Worm (Caenorhabditis elegans) whole organism, L1 larva: Measurements from ENCODE around the gene Y62H9A.12.

Experiments used
- C04F5.9 ChIP-seq: sonication (generic microtip); optimal IDR thresholded peaks from 2 replicates; lab custom pipeline; 2016; ENCODE audit warnings: missing genetic modification characterization, missing compliant biosample characterization
- ama-1 ChIP-seq: fragments of 150-350 bp; optimal IDR thresholded peaks from 2 replicates; lab custom pipeline; 2014
- nhr-76 ChIP-seq: sonication (generic microtip); optimal IDR thresholded peaks from 2 replicates; lab custom pipeline; 2017; ENCODE audit warnings: missing biosample characterization, missing genetic modification characterization
- nhr-77 ChIP-seq: fragments of 150-350 bp; optimal IDR thresholded peaks from 2 replicates; lab custom pipeline; 2014; ENCODE audit warnings: missing biosample characterization, missing genetic modification characterization
- nhr-84 ChIP-seq: sonication (generic microtip); optimal IDR thresholded peaks from 2 replicates; lab custom pipeline; 2017; ENCODE audit warnings: missing biosample characterization, missing genetic modification characterization
- pqm-1 ChIP-seq: sonication (generic microtip); optimal IDR thresholded peaks from 3 replicates; lab custom pipeline; 2017; ENCODE audit warnings: missing biosample characterization, missing genetic modification characterization
- rnt-1 ChIP-seq: sonication (generic microtip); optimal IDR thresholded peaks from 2 replicates; lab custom pipeline; 2016; ENCODE audit warnings: mild to moderate bottlenecking, missing genetic modification characterization, moderate library complexity, missing compliant biosample characterization
- snpc-4 ChIP-seq: fragments of 150-350 bp; optimal IDR thresholded peaks from 2 replicates; lab custom pipeline; 2014; ENCODE audit warnings: missing biosample characterization, missing genetic modification characterization
- tbx-2 ChIP-seq: sonication (generic microtip); optimal IDR thresholded peaks from 2 replicates; lab custom pipeline; 2016; ENCODE audit warnings: missing genetic modification characterization, missing compliant biosample characterization

ce11 chrX:11910046-11910445, 3.9 kb upstream of the Y62H9A.12 start, which contains the start of gene Y62H9A.15:
- TF ChIP-seq rnt-1 (tag; lab: Kevin White, UChicago) (no peak), pqm-1 (no peak), snpc-4 (tag; lab: Kevin White, UChicago) (no peak), nhr-77 (tag; lab: Kevin White, UChicago) (no peak), tbx-2 (tag; lab: Kevin White, UChicago) (no peak), nhr-84 (tag; lab: Kevin White, UChicago) (no peak), ama-1 (no peak), nhr-76 (tag; lab: Kevin White, UChicago) (no peak), C04F5.9 (tag; lab: Kevin White, UChicago) (no peak)
